Fruit fly (Drosophila melanogaster): ENCODE measurements around the gene CG5861.

The CG5861 gene

DNA sequence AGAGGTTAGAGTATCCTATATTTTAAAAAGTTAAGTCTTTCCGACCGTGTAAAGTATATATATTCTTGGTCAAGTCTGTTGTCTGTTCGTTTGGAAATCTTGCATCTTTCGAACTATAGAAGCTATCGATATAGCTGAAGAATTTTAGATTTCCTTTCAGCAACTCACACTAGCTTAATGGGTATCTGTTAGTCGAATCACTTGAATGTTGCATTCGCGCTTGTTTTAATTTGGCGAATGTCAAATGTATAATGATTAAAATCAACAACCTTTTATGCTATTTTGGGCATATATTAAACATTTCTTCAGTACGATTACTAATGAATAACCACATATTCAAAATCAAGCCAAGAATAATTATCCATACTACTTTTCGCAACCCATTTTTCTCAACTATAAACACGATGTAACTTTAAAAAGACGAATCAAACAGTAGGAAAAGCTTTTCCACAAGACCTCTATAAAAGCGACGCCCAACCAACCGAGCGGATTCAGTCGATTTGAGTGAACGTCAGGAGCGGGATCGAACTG lies 13.3 kb downstream of the CG5861 start, which contains the start of gene Cyp303a1:
Gene Cyp303a1, plus strand, starts transcription at position 481 of the 531 bp plus-strand sequence.
- TF ChIP-seq noc (tag; optimal IDR thresholded peaks at IDR 0.05) = no peak

DNA sequence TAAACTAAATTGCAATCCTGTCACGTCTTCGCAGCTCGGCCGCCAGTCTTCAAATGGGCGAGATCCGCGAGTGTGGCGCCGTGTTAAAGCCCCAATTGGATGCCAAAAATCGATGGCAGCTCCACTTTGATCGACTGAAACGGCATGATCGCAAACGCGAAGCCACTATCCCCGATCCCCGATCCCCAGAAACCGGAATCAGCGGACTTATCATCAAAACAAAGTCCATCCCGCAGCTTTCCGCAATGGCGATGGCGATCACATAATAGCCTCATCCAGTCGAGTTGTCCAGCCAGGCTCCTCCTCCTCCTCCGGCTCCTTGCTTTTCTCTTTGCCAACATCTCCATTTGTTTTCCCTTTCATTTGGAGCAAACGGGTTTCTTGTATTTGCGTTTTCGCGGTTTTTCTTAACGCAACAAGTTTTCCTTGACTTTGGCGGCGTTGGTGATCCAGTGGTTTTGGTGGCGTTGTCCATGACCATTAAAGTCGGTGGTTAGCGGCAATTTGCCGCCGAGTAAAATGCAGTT lies 14.1 kb downstream of the CG5861 start, which contains the start of gene CG13258:
Gene CG13258, minus strand, starts transcription at position 51 of the 527 bp plus-strand sequence.
- no peak for TF ChIP-seq noc (tag; optimal IDR thresholded peaks at IDR 0.05)

dm6 chr2L:16290984-16291383 lies 16.1 kb downstream of the CG5861 start, which contains the start of gene CG17329:
Gene CG17329 (plus strand): TSS chr2L:16291284.
- no peak for TF ChIP-seq noc (tag; optimal IDR thresholded peaks at IDR 0.05)

DNA sequence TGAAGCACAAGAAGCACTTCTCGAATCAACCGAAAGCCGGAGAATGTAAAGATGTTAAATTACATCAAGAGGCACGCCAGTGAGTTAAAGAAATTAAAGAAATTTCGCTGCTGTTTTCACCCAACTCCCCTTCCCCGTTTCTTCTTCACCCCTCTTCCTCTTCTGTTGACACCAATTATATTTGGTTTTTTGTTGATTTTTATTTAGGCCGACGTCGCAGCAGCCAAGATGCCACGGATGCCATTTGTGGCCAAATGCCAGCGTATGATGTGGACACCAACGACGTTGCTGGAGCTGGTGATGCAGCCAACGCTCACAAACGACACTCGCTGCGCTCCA lies 18.7 kb downstream of the CG5861 start:
- no peak for TF ChIP-seq noc (tag; optimal IDR thresholded peaks at IDR 0.05)

dm6 chr2L:16287602-16288392 lies 19.3 kb downstream of the CG5861 start, which contains the start of the genes crp and pkaap:
Gene crp (minus strand): TSS chr2L:16287730.
Gene pkaap (plus strand): TSS chr2L:16288290.
- no peak for TF ChIP-seq noc (tag; optimal IDR thresholded peaks at IDR 0.05)

DNA sequence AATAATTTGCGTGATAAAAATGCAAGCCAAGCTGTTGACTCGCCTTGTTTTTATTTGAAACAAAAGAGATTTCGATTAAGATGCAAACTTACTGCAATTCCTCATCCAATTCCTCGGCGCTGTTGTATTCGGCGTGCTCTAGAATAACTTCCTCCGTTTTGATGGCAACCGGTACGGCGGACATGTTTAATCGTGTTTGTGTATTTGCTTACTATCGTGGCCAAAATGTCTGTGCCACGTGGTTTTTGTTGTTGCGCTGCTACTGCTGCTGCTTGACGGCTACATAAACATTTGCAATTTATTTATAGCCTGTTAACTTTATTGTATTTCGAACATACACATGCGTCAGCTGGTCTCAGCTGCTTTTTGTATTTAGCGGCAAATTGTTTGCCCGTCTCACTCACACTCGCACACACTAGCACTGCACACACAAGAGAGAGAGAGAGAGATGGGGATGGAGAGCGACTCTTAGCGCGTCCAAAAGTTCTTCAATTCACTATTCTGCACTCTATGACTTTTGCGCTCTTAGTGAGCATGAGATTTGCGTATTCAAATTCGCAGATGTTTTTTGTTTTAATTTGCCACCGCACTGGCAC lies 20.0 kb downstream of the CG5861 start:
- TF ChIP-seq noc (tag; optimal IDR thresholded peaks at IDR 0.05) = no peak

dm6 chr2L:16286360-16287005 lies 20.6 kb downstream of the CG5861 start:
- peak; percentile 83 for TF ChIP-seq noc (tag; optimal IDR thresholded peaks at IDR 0.05)

DNA sequence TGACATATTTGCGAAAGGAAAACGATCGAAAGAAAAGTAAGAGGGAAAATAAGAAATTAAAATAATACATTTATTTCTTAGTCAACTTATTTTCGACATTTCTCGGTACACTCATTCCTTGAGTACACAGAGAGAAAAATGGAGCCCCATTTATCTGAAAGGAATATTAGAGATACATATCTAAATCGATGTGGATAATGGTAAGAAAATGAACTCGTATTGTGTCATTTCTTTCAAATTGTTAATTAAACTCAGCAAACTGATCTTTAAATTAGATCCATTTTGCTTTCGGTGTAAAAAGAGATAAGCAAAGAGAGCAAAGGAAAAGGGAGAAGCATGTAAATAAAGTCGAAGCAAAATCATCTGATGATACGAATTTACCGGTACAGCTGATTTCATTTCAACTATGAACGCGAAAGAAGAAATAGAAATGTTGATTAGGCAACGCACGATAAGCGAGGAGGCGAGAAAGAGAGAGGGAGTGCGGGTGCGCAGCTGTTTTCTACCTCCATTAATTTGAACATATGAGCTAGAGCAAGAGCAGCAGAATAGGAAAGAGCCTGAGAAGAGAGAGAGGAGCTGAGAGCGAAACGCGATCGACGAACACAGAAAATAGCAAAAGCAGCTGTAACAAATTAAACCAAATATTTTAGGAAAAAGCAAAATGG lies 21.3 kb downstream of the CG5861 start:
- TF ChIP-seq noc (tag; optimal IDR thresholded peaks at IDR 0.05) = peak; percentile 83

dm6 chr2L:16284306-16285299 lies 22.5 kb downstream of the CG5861 start:
- peak; percentile 72 for TF ChIP-seq noc (tag; optimal IDR thresholded peaks at IDR 0.05)

DNA sequence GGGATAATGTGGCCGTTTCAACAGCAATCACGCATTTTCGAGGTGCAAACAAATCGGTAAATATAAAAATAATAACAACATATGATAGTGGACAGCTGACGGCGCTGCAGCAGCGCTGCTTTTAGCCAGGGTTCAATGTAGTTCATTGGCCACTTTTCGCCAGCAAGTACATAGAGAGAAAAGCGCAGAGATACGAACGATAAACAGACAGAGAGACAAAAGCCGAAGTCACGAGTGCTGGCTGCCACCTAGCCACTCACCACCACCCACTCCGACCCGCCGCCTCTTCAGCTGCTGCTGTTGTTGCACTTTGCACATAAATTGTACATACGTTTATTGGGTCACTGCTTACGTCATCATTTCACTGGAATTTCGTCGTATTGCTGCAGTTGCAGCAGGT lies 24.2 kb downstream of the CG5861 start:
- TF ChIP-seq noc (tag; optimal IDR thresholded peaks at IDR 0.05) = no peak

- no peak for TF ChIP-seq noc (tag; optimal IDR thresholded peaks at IDR 0.05)
These were observed 25.0 kb downstream of the CG5861 start for dm6 chr2L:16282077-16282471.

DNA sequence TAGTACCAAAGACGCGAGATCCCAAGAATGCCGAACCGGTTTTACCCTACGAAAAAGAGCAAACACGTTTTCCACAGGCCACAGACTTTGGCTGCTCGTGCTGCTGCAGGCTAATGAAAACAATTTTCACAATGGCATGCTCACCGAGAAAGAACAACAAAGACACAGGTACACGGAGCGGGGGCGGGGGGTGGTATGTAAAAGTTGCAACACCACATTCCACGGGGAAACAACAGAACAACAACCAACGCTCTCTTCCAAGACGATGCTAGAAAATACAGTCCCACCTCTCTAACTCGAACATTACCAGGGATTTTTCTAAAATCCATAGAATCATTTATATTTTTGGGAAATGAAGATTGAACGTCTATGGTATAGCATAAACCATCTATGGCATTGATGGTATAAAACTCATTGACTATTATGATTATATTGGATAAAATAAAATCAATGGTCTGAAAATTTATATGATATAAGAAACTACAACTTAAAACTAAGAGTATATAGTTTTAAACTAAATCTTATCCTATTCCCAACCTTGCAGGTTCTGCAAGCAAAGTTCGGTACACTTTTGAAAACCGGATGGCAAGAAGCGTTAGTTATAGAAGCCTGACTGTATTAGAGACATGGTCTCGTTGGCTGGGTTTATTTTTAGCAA lies 25.6 kb downstream of the CG5861 start:
- no peak for TF ChIP-seq noc (tag; optimal IDR thresholded peaks at IDR 0.05)

DNA sequence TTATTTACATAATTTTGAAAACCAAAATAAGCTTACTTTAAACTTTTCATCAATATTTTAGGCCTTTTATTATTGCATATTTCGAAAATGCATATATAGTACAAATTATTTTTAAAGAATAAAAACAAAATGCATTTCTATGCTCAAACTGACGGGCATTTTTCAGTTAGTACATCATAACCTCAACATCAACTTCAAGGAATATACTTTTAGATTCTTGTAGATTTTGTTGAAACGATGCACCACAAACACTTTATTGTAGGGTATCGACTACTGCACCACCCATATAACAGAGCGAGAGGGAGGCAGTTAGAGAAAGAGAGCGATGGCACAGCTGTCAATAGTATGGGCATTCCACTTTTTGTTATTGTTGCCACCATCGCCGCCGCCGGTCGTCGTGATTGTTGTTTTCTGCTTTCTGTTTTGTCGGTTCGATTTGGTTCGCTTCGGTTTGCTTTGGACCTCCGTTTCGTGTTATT lies 27.3 kb downstream of the CG5861 start:
- peak; percentile 67 for TF ChIP-seq noc (tag; optimal IDR thresholded peaks at IDR 0.05)

dm6 chr2L:16278842-16279241 lies 28.3 kb downstream of the CG5861 start:
- no peak for TF ChIP-seq noc (tag; optimal IDR thresholded peaks at IDR 0.05)
